Worm (Caenorhabditis elegans) whole organism, L1 larva: Measurements from ENCODE around the gene srg-27.

Experiments used
- C16A3.4 ChIP-seq: fragments of 150-350 bp; optimal IDR thresholded peaks from 2 replicates; lab custom pipeline; 2014; ENCODE audit warnings: missing biosample characterization, missing genetic modification characterization
- blmp-1 ChIP-seq: fragments of 150-350 bp; optimal IDR thresholded peaks from 2 replicates; lab custom pipeline; 2014; ENCODE audit warnings: missing biosample characterization, missing genetic modification characterization

The srg-27 gene

ce11 chrV:5385914-5386493 is 46.4 kb downstream of the srg-27 start, which contains the start of gene C35A11.2:
Gene C35A11.2 (plus strand): TSS chrV:5386299.
- TF ChIP-seq blmp-1 (tag; lab: Kevin White, UChicago) (peak; percentile 96), C16A3.4 (tag; lab: Kevin White, UChicago) (no peak)
- TF ChIP-seq, all 84 proteins: peak for 1
